Worm (Caenorhabditis elegans): Measurements from ENCODE around the gene sec-10.

Gene sec-10

DNA sequence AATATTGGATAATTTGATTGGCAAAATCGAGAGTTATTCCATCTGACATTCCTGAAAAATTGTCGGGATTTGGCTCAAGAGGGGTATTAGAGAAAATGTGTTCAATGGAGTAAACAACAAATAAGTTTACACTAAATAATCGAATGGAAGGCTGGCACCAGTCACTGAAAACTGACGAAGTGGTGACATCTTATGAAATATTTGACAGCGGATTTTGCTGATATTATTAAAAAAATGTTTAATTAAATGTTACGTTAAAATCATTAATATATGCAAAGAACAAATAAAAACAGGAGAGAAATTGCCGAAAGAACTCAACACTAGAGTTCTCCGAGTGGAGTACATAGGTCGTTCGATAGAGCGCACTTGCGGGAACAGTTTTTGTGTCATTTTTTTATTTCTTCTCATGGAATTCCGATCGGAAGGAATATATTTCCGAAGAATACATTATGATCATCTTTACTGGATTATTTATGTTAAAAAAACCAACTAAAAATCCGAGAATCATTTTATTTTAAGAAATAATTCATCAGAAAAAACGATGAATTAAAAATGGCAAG, 3.3 kb upstream of the sec-10 start, which contains the start of gene tag-322 (continued):
- TF ChIP-seq spr-3 (GFP tag; optimal IDR thresholded peaks at IDR 0.05) (no peak), set-16 (GFP tag; IDR thresholded peaks at IDR 0.05) (no peak), F44E2.7 (GFP tag; IDR thresholded peaks at IDR 0.05) (no peak), F26F4.8 (GFP tag; conservative IDR thresholded peaks at IDR 0.05) (no peak), daf-16 (GFP tag; optimal IDR thresholded peaks at IDR 0.05) (peak in 1 of 2 experiments; percentile 32), daf-16 (tag; optimal IDR thresholded peaks at IDR 0.05) (peak; percentile 45), unc-62 (GFP tag; optimal IDR thresholded peaks at IDR 0.05 in 1 of 2) (no peak), unc-62 (tag; optimal IDR thresholded peaks at IDR 0.05) (no peak), nhr-102 (tag; optimal IDR thresholded peaks at IDR 0.05) (peak; percentile 42), mdl-1 (tag; optimal IDR thresholded peaks at IDR 0.05) (no peak), pqm-1 (tag; optimal IDR thresholded peaks at IDR 0.05) (no peak), F10B5.3 (tag; optimal IDR thresholded peaks at IDR 0.05) (no peak), mep-1 (tag; optimal IDR thresholded peaks at IDR 0.05) (peak; percentile 85), madf-9 (GFP tag; conservative IDR thresholded peaks at IDR 0.05) (no peak), nhr-77 (tag; optimal IDR thresholded peaks at IDR 0.05) (peak; percentile 42), php-3 (GFP tag; IDR thresholded peaks at IDR 0.05) (no peak), saeg-2 (GFP tag; IDR thresholded peaks at IDR 0.05) (no peak), ztf-11 (tag; optimal IDR thresholded peaks at IDR 0.05) (no peak), unc-39 (tag; optimal IDR thresholded peaks at IDR 0.05) (no peak), skn-1 (tag; optimal IDR thresholded peaks at IDR 0.05) (no peak), lin-39 (tag; optimal IDR thresholded peaks at IDR 0.05) (no peak), sdz-12 (GFP tag; optimal IDR thresholded peaks at IDR 0.05) (no peak), nhr-6 (tag; optimal IDR thresholded peaks at IDR 0.05) (peak; percentile 31), nhr-10 (tag; optimal IDR thresholded peaks at IDR 0.05) (no peak), lin-38 (GFP tag; IDR thresholded peaks at IDR 0.05) (peak; percentile 96), duxl-1 (tag; optimal IDR thresholded peaks at IDR 0.05; ENCODE audit: poor library complexity) (no peak), tag-97 (GFP tag; IDR thresholded peaks at IDR 0.05) (no peak), fos-1 (tag; optimal IDR thresholded peaks at IDR 0.05) (no peak), spr-1 (tag; optimal IDR thresholded peaks at IDR 0.05) (peak; percentile 58), arid-1 (GFP tag; conservative IDR thresholded peaks at IDR 0.05) (0 out of 2 replicates have a peak, but pooled peaks have one; percentile 32), mxl-3 (GFP tag; optimal IDR thresholded peaks at IDR 0.05) (no peak), F37D6.2 (tag; optimal IDR thresholded peaks at IDR 0.05) (peak; percentile 16), Y105C5A.15 (GFP tag; IDR thresholded peaks at IDR 0.05) (no peak), lin-13 (GFP tag; optimal IDR thresholded peaks at IDR 0.05) (peak; percentile 21), zip-2 (tag; optimal IDR thresholded peaks at IDR 0.05) (no peak), zfp-3 (GFP tag; conservative IDR thresholded peaks at IDR 0.05) (no peak), lir-3 (tag; optimal IDR thresholded peaks at IDR 0.05) (no peak), dve-1 (tag; optimal IDR thresholded peaks at IDR 0.05; ENCODE audit: insufficient read depth) (peak; percentile 70), ZK546.5 (tag; optimal IDR thresholded peaks at IDR 0.05) (no peak), hmg-1.1 (GFP tag; IDR thresholded peaks at IDR 0.05) (no peak), lin-15B (tag; optimal IDR thresholded peaks at IDR 0.05) (no peak), ZK337.2 (GFP tag; IDR thresholded peaks at IDR 0.05) (no peak), daf-8 (GFP tag; IDR thresholded peaks at IDR 0.05) (no peak), ces-1 (GFP tag; optimal IDR thresholded peaks at IDR 0.05) (no peak), nhr-48 (tag; optimal IDR thresholded peaks at IDR 0.05) (no peak), ctbp-1 (GFP tag; IDR thresholded peaks at IDR 0.05) (no peak), nhr-25 (tag; optimal IDR thresholded peaks at IDR 0.05; ENCODE audit: borderline replicate concordance, insufficient read depth) (no peak), zag-1 (tag; optimal IDR thresholded peaks at IDR 0.05) (no peak), zfp-2 (tag; optimal IDR thresholded peaks at IDR 0.05) (no peak), nhr-111 (GFP tag; optimal IDR thresholded peaks at IDR 0.05) (no peak), vab-7 (GFP tag; IDR thresholded peaks at IDR 0.05) (no peak), rbr-2 (tag; optimal IDR thresholded peaks at IDR 0.05) (peak; percentile 62)
